Worm (Caenorhabditis elegans): ENCODE results near the gene osm-6.
A peak's percentile ranks its signal among the peaks of the same experiment; 100 is the strongest.

The osm-6 gene

DNA sequence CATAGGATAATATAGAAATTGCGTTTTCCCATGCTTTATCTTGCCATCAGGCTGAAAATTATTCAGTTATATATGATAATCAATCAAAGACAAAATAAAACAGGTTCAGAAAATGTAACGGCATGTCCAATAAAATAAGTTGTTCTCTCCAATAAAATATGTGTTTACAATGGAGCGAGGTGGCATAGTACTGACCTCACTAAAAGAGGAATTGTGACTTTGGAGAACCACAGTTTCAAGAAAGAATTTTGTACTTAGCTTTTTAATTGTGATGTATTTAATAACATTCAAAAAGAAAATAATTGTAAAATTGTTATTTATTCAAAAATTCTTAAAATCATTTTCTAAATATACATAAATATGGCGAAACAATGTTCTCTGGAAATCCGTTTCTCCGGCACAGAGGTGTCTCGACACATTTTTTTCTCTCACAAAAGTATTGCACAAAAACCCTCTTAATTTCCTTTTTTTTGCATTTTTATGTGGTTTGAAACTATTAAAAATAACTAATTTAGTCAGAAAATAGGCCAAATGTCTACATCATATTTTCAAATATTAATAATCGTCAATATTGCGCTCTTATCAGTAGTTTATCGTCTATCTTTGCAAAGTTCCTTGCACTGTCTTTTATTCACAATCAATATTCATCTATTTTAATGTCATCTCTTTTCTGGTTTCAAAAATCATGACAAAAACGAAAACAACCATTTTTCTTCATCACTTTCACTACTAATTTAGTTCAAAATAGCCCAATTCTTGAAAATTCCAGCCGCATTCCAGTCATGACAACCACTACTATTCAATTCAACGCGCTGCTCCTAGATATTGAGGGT, 6.2 kb upstream of the osm-6 start, which contains the start of the genes aman-2 and F58H1.3:
TSS of gene aman-2 (minus strand) at position 51 of the 833 bp plus-strand sequence.
TSS of gene F58H1.3 (plus strand) at position 783 of the 833 bp plus-strand sequence.
- TF ChIP-seq mep-1 (tag; optimal IDR thresholded peaks at IDR 0.05): peak; percentile 74
- TF ChIP-seq mes-2 (tag; optimal IDR thresholded peaks at IDR 0.05; ENCODE audit: poor library complexity, severe bottlenecking): peak; percentile 65
- peak; percentile 62 for TF ChIP-seq T20F7.1 (GFP tag; optimal IDR thresholded peaks at IDR 0.05)
- TF ChIP-seq hmg-1.1 (GFP tag; IDR thresholded peaks at IDR 0.05): 0 out of 2 replicates have a peak, but pooled peaks have one; percentile 21
- TF ChIP-seq nhr-6 (tag; optimal IDR thresholded peaks at IDR 0.05): peak; percentile 19
- peak; percentile 9 for TF ChIP-seq dve-1 (tag; optimal IDR thresholded peaks at IDR 0.05; ENCODE audit: insufficient read depth)
- peak; percentile 47 for TF ChIP-seq fkh-10 (GFP tag; optimal IDR thresholded peaks at IDR 0.05)
- peak in 1 of 2 experiments; percentile 77 for TF ChIP-seq hif-1 (tag; optimal IDR thresholded peaks at IDR 0.05)
- TF ChIP-seq F10B5.3 (tag; optimal IDR thresholded peaks at IDR 0.05): no peak
- TF ChIP-seq dpl-1 (GFP tag; optimal IDR thresholded peaks at IDR 0.05): peak; percentile 27
- no peak for TF ChIP-seq ZK337.2 (GFP tag; IDR thresholded peaks at IDR 0.05)
- TF ChIP-seq lin-38 (GFP tag; IDR thresholded peaks at IDR 0.05): peak; percentile 71
- TF ChIP-seq nhr-28 (tag; optimal IDR thresholded peaks at IDR 0.05): peak; percentile 50
- TF ChIP-seq hlh-30 (tag; optimal IDR thresholded peaks at IDR 0.05; ENCODE audit: insufficient read depth): peak; percentile 20
- TF ChIP-seq unc-130 (GFP tag; optimal IDR thresholded peaks at IDR 0.05): peak; percentile 62
- TF ChIP-seq daf-16 (GFP tag; optimal IDR thresholded peaks at IDR 0.05): no peak
- peak; percentile 41 for TF ChIP-seq daf-16 (tag; optimal IDR thresholded peaks at IDR 0.05)
- TF ChIP-seq lsy-2 (tag; optimal IDR thresholded peaks at IDR 0.05): peak in 1 of 2 experiments; percentile 68
- TF ChIP-seq skn-1 (tag; optimal IDR thresholded peaks at IDR 0.05): no peak
- no peak for TF ChIP-seq F26F4.8 (GFP tag; conservative IDR thresholded peaks at IDR 0.05)

- TF ChIP-seq spr-3 (GFP tag; optimal IDR thresholded peaks at IDR 0.05) (no peak), fkh-10 (GFP tag; optimal IDR thresholded peaks at IDR 0.05) (no peak), aha-1 (tag) (no peak), unc-62 (GFP tag; optimal IDR thresholded peaks at IDR 0.05 in 1 of 2) (peak in 1 of 2 experiments; percentile 93), unc-62 (tag; optimal IDR thresholded peaks at IDR 0.05) (no peak), lin-39 (tag; optimal IDR thresholded peaks at IDR 0.05) (no peak), nhr-10 (tag; optimal IDR thresholded peaks at IDR 0.05) (no peak), ceh-82 (tag; optimal IDR thresholded peaks at IDR 0.05) (no peak), F44E2.7 (GFP tag; IDR thresholded peaks at IDR 0.05) (no peak)
These were observed 1.9 kb upstream of the osm-6 start, which contains the start of gene F58H1.2 for ce11 chrV:11929046-11929590. Gene F58H1.2 (plus strand): TSS chrV:11929096.

DNA sequence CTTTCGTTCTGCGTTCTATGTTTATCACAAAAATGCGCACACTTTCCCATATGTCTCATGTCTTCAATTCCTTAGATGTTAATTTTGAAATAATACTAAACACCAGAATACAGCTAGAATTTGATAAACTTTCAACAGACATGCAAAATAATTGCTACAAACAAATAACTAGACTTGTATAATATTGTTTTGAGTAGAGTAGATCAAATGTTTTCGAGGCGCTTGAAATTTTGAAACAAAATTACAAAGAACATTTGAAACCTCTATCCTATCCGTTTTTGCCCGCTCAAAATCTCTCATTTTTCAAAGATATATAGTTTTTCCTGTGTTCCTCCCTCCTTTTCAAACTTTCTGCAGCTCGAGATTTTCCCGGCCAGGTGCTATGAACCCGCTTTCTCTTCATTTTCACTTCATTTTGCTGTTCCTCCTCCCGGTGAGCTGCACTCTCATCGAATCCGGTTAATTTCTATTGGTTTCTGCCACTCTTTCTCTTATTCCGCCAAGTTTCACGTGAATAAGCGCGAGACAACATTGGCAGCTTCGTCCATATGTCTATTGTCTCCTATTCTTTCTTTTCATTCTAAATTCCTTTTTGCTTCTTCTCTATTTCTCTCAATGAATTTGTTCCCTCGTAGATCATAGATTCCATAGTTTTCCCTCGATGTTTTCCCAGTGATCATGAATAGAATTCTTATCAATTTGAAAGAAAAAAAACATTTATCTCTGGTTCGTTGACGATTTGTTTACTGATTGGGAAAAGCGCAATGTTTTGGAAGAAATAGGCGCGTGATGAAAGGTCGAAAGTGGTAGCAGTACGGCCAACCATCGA, 5.3 kb downstream of the osm-6 start:
- TF ChIP-seq hlh-30 (tag; optimal IDR thresholded peaks at IDR 0.05; ENCODE audit: insufficient read depth) (peak; percentile 80), zip-11 (GFP tag; IDR thresholded peaks at IDR 0.05) (no peak), daf-16 (GFP tag; optimal IDR thresholded peaks at IDR 0.05) (peak in 1 of 2 experiments; percentile 72), daf-16 (tag; optimal IDR thresholded peaks at IDR 0.05) (peak; percentile 96), dmd-6 (GFP tag; IDR thresholded peaks at IDR 0.05) (peak; percentile 51), nhr-77 (tag; optimal IDR thresholded peaks at IDR 0.05) (peak; percentile 55), lin-38 (GFP tag; IDR thresholded peaks at IDR 0.05) (no peak), unc-62 (GFP tag; optimal IDR thresholded peaks at IDR 0.05 in 1 of 2) (peak in 1 of 2 experiments; percentile 36), unc-62 (tag; optimal IDR thresholded peaks at IDR 0.05) (no peak), mdl-1 (tag; optimal IDR thresholded peaks at IDR 0.05) (peak in 1 of 2 experiments; percentile 60), mxl-3 (GFP tag; optimal IDR thresholded peaks at IDR 0.05) (peak; percentile 37), dve-1 (tag; optimal IDR thresholded peaks at IDR 0.05; ENCODE audit: insufficient read depth) (peak; percentile 80), nhr-11 (tag; optimal IDR thresholded peaks at IDR 0.05) (peak; percentile 62), hlh-11 (tag; optimal IDR thresholded peaks at IDR 0.05) (peak; percentile 78), mep-1 (tag; optimal IDR thresholded peaks at IDR 0.05) (peak; percentile 21), nhr-28 (tag; optimal IDR thresholded peaks at IDR 0.05) (peak; percentile 71), lir-3 (tag; optimal IDR thresholded peaks at IDR 0.05) (no peak), ceh-28 (tag; optimal IDR thresholded peaks at IDR 0.05) (no peak), ama-1 (optimal IDR thresholded peaks at IDR 0.05) (peak; percentile 66), lin-39 (tag; optimal IDR thresholded peaks at IDR 0.05) (no peak)

All from whole organism, L4 larva.